Worm (Caenorhabditis elegans): Measurements from ENCODE around the gene taf-7.1.

DNA sequence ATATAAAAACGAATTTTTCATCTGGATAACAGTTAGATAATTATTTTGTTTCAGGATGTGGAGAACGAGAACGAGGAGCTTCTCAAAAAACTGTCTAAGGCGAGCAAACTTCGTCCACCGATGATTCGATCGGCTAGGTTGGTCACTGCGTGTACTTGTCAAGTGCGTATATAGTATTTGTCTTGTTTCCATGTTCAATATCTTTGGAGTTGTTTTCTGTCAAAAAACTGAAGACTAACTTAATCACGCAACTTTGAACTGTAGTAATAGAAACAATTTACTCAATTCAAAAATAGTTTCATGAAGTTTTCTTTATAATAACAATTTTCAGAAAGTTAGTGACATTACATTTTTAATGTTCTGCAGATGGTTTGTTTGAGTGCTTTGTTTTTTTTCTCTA, 8.6 kb downstream of the taf-7.1 start:
- TF ChIP-seq flt-1 (GFP tag; IDR thresholded peaks at IDR 0.05) (no peak), ref-1 (GFP tag; conservative IDR thresholded peaks at IDR 0.05) (no peak), ztf-23 (GFP tag; IDR thresholded peaks at IDR 0.05) (no peak), cog-1 (tag; optimal IDR thresholded peaks at IDR 0.05) (no peak), tab-1 (GFP tag; IDR thresholded peaks at IDR 0.05) (no peak), klf-2 (GFP tag; conservative IDR thresholded peaks at IDR 0.05) (no peak), ztf-29 (GFP tag; IDR thresholded peaks at IDR 0.05) (no peak)
